Worm (Caenorhabditis elegans) whole organism, young adult: ENCODE results near the gene epg-7.

ENCODE experiments used
- madf-8 ChIP-seq: fragments of 200-800 bp; sonication (Bioruptor generic); conservative IDR thresholded peaks from 2 replicates; pipeline ENCODE4 v1.3.6; 2022; ENCODE audit warnings: missing genetic modification reagents, missing genetic modification characterization, missing compliant biosample characterization
- rpc-1 ChIP-seq, 2 experiments: fragments of 150-350 bp in 1 of 2; sonication (generic microtip) in 1 of 2; optimal IDR thresholded peaks; 2 replicates each; lab custom pipeline; 2014 to 2018; ENCODE audit warnings: missing biosample characterization in 1 of 2, missing genetic modification characterization in 1 of 2, missing genetic modification reagents in 1 of 2, missing genotype in 1 of 2
- snpc-1.3 ChIP-seq: sonication (generic microtip); optimal IDR thresholded peaks from 2 replicates; lab custom pipeline; 2017; ENCODE audit warnings: missing genetic modification characterization, mild to moderate bottlenecking, missing compliant biosample characterization, antibody characterized with exemption, moderate library complexity, missing genotype, missing genetic modification reagents; ENCODE audit not compliant: insufficient read depth

epg-7 gene

DNA sequence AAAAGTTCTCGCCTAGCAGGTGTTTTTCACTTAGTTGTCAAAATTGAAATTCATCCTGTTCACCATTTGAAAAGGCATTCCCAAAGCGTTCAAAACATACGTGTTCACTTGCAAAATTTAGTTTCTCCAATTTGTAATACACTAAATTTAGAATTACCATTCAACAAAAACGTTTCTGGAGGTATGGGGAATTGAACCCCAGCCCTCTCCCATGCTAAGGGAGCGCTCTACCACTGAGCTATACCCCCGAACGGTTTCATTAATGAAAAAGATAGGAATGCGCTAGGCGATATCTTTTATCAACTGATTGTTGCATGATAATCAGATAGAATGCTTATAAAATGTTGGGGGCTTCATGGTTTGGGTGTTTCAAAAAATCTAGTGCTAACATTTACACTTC is 44.1 kb downstream of the epg-7 start (continued):
- TF ChIP-seq rpc-1 (optimal IDR thresholded peaks at IDR 0.05; lab: Kevin White, UChicago): peak; percentile 83
- TF ChIP-seq rpc-1 (tag; optimal IDR thresholded peaks at IDR 0.05; lab: Kevin White, UChicago): peak; percentile 92
- TF ChIP-seq snpc-1.3 (tag; lab: Kevin White, UChicago): peak; percentile 70
- TF ChIP-seq madf-8 (GFP tag; lab: Robert Waterston, UW): no peak
